Fruit fly (Drosophila melanogaster): Measurements from ENCODE around the gene meru.

Gene meru

dm6 chr3L:15816714-15817113 lies 27.1 kb downstream of the meru start, which contains the start of gene CkIIalpha-i1:
Gene CkIIalpha-i1, plus strand, starts transcription at chr3L:15816979.
- no peak for TF ChIP-seq CG17801 (GFP tag; optimal IDR thresholded peaks at IDR 0.05; ENCODE audit: partially characterized antibody)

DNA sequence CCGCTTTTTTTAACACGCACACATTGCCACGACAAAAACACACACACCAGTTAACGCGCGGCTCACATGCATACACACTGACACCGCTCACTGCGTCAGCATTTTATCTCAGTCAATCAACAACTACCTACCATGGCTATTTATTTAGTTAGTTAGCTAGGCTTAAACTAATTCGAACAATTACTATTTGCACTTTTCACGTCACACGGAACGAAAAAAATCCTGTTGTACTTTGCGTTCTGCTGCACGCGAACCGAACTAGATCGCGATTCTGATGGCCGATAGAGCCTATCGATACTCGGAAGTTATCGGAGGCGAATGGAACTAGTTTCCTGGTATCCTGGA lies 27.7 kb downstream of the meru start, which contains the start of gene fwe:
Gene fwe, minus strand, starts transcription at position 268 of the 345 bp plus-strand sequence.
- TF ChIP-seq CG17801 (GFP tag; optimal IDR thresholded peaks at IDR 0.05; ENCODE audit: partially characterized antibody): no peak

- TF ChIP-seq CG17801 (GFP tag; optimal IDR thresholded peaks at IDR 0.05; ENCODE audit: partially characterized antibody): peak; percentile 1
Measured at dm6 chr3L:15815353-15816142, 28.3 kb downstream of the meru start.

- no peak for TF ChIP-seq CG17801 (GFP tag; optimal IDR thresholded peaks at IDR 0.05; ENCODE audit: partially characterized antibody)
Measured at dm6 chr3L:15813988-15814387, 29.9 kb downstream of the meru start.

DNA sequence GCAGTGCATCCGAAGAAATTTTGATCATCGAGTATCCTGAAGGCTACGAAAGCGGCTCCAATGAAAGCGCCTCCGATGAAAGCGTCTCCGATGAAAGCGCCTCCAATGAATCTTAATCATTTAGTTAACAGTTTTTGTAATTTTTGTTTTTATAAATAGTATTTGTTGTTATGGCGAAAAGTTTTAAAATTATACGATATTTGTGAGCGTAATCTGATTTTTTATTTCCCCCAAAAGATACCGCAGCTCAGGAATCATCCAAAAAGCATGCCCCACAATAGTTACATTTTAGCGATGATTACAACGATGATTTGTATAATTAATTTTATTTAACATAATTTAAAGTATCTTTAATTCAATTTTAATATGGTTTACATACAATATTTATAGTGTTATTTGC lies 34.1 kb downstream of the meru start:
- TF ChIP-seq CG17801 (GFP tag; optimal IDR thresholded peaks at IDR 0.05; ENCODE audit: partially characterized antibody): no peak

DNA sequence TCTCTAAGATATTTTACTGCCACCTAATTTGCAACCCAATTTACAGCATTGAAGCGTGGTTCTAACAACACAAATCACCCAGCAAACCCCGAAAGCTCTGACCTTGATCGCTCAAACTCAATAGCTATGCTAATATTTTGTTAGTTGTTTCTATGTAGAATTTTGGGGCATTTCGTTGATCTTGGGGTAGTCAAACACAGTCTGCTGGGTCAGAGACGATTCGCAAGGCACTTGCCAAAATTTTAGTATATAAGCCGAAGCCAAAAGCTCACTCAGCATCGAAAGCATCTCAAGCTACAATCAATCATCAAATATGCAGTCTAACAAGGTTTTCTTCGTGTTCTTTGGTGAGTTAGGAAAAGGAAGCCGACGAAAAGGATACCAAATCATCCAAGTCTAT lies 34.7 kb downstream of the meru start, which contains the start of gene CG13445:
Gene CG13445, plus strand, starts transcription at position 301 of the 400 bp plus-strand sequence.
- TF ChIP-seq CG17801 (GFP tag; optimal IDR thresholded peaks at IDR 0.05; ENCODE audit: partially characterized antibody): no peak

DNA sequence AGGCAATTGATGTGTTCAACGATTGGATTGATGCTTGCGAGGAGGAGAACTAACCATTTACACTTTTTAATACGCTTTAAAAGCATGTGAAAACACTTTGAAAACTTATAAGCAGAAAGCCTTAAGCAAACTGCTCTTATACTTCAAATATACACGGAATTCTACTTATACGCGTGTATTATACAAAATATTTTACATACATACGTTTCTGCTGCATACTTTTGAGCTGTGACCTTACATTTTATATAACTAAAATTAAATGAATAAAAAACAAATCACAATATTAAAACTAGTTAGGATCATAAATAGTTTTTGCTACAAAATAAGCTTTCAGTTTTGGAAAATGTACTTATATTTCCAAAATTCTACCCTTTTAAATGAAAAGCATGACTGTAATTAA lies 35.2 kb downstream of the meru start:
- no peak for TF ChIP-seq CG17801 (GFP tag; optimal IDR thresholded peaks at IDR 0.05; ENCODE audit: partially characterized antibody)

DNA sequence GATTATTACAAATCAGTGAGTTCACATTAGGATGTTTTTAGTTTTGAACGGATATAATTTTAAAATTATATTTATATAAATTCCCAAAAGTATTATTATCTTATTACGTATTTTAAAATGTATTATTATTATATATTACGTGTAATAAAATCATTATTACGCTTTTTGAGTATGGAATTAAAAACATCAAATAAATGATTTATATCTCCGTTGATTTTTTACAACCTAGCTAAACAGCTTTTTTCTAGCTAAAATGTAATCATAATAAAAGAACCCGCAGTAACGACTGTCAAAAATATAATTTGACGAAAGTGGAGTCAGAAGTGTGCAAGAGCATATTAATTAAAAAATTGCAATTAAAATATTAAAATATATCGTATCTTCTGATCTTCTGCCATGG lies 35.8 kb downstream of the meru start, which contains the start of gene CG6244:
Gene CG6244, plus strand, starts transcription at position 301 of the 400 bp plus-strand sequence.
- TF ChIP-seq CG17801 (GFP tag; optimal IDR thresholded peaks at IDR 0.05; ENCODE audit: partially characterized antibody): no peak

- TF ChIP-seq CG17801 (GFP tag; optimal IDR thresholded peaks at IDR 0.05; ENCODE audit: partially characterized antibody): no peak
Measured at dm6 chr3L:15802655-15803054, 41.2 kb downstream of the meru start.

- no peak for TF ChIP-seq CG17801 (GFP tag; optimal IDR thresholded peaks at IDR 0.05; ENCODE audit: partially characterized antibody)
Measured at dm6 chr3L:15802117-15802516, 41.7 kb downstream of the meru start.

- no peak for TF ChIP-seq CG17801 (GFP tag; optimal IDR thresholded peaks at IDR 0.05; ENCODE audit: partially characterized antibody)
Measured at dm6 chr3L:15794311-15794710, 49.6 kb downstream of the meru start.

dm6 chr3L:15791072-15791471 lies 52.8 kb downstream of the meru start:
- TF ChIP-seq CG17801 (GFP tag; optimal IDR thresholded peaks at IDR 0.05; ENCODE audit: partially characterized antibody): no peak

Measured in ovary, adult (tissue).